Worm (Caenorhabditis elegans): ENCODE data around the gene mkk-4.

Gene mkk-4

DNA sequence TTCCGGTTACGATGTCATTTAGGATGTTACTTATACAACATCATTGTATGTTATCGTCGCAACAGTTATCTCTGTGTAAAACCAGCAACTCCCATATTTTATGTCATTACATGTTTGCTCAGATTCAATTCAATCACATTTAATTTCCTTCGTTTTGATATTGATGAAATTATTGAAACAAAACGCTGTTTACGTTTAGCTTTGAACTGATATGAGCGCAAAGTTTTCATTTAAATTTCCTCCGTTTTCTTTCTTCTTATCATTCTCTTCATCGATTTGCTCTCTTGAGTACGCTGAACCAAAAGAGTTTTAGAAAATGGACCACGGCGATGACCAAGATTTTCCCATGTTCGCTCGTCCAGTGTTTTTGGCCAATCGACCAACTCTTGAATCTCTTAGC, 3.2 kb downstream of the mkk-4 start, which contains the start of gene sek-6:
Gene sek-6, plus strand, starts transcription at position 315 of the 400 bp plus-strand sequence.
- TF ChIP-seq fos-1 (tag; optimal IDR thresholded peaks at IDR 0.05) (peak; percentile 8), nhr-77 (tag; optimal IDR thresholded peaks at IDR 0.05) (no peak)

DNA sequence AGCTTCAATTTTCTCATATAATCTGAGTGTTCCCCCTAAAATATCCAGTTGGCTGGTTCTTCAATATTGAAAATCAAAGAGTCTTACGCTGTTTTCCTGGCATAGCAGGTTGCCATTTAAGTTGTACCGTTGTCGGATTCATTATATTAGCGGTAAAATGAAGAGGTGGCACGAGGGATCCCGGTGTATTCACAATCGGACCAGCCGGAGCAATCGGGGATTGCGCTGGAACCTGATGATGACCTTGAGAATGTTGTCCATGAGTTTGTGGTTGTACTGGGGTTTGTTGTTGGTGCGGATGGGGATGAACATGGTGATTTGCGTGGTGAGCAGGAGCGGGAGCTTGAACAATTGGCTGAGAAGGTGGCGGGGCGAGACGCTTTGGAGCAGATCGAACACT, 16.8 kb downstream of the mkk-4 start:
- TF ChIP-seq snpc-4 (tag; optimal IDR thresholded peaks at IDR 0.05) (no peak), C34F6.9 (tag; optimal IDR thresholded peaks at IDR 0.05) (no peak), blmp-1 (tag; optimal IDR thresholded peaks at IDR 0.05; ENCODE audit: insufficient read depth) (no peak), mbf-1 (tag; optimal IDR thresholded peaks at IDR 0.05) (no peak)

DNA sequence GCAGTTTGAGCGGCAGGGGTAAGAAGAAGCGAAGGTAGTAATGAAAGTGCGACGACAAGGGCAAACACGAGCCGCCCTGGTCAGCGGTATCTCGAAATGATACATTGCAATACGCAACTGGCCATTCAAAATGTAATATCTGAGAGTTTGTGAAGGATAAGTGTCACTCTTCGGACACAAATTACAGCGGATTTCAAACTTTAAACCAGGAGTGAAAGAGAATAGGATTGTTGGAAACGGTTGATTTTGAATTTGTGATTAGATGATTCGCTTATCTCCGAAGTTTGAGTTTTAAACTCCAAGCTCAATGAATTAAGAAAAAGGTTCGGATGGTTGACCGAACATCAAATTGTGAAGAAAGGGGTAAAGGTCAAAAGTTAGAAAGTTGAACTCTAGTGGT, 19.7 kb downstream of the mkk-4 start, which contains the start of gene ZC374.2:
Gene ZC374.2, minus strand, starts transcription at position 101 of the 400 bp plus-strand sequence.
- TF ChIP-seq nhr-12 (tag; optimal IDR thresholded peaks at IDR 0.05) = no peak
- TF ChIP-seq lsy-2 (tag; optimal IDR thresholded peaks at IDR 0.05) = no peak
- TF ChIP-seq R02D3.7 (tag; optimal IDR thresholded peaks at IDR 0.05) = no peak
- TF ChIP-seq ceh-16 (tag; optimal IDR thresholded peaks at IDR 0.05) = no peak
- TF ChIP-seq ama-1 (optimal IDR thresholded peaks at IDR 0.05) = no peak
- TF ChIP-seq nhr-10 (tag; optimal IDR thresholded peaks at IDR 0.05) = no peak
- no peak for TF ChIP-seq ceh-82 (tag; optimal IDR thresholded peaks at IDR 0.05)
- no peak for TF ChIP-seq nhr-6 (tag; optimal IDR thresholded peaks at IDR 0.05)
- no peak for TF ChIP-seq blmp-1 (tag; optimal IDR thresholded peaks at IDR 0.05; ENCODE audit: insufficient read depth)
- TF ChIP-seq lin-39 (tag; optimal IDR thresholded peaks at IDR 0.05) = no peak
- TF ChIP-seq crh-2 (tag; optimal IDR thresholded peaks at IDR 0.05) = no peak
- no peak for TF ChIP-seq C34F6.9 (tag; optimal IDR thresholded peaks at IDR 0.05)

DNA sequence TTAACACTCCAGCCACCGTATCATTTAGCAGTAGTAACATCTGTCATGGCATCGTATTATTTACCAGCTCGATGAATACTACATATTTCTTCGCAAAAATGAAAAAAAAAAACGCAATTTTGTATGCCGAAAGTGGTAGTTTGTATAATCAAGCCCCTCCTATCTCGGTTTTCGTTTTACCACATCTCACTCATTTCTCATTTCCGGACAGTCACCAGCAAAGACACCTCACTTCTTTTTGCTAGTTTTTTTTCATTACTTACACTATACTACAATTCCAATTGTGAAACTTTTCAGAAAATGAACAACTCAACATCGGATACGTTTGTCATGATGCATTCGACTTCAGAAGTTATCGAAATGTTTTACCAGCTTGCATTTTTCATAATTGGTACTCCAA, 21.5 kb downstream of the mkk-4 start, which contains the start of gene gnrr-3:
Gene gnrr-3, plus strand, starts transcription at position 301 of the 400 bp plus-strand sequence.
- TF ChIP-seq C34F6.9 (tag; optimal IDR thresholded peaks at IDR 0.05) (no peak), nhr-129 (tag; optimal IDR thresholded peaks at IDR 0.05) (no peak), unc-39 (tag; optimal IDR thresholded peaks at IDR 0.05) (no peak), lin-13 (GFP tag; optimal IDR thresholded peaks at IDR 0.05) (no peak), ceh-16 (tag; optimal IDR thresholded peaks at IDR 0.05) (no peak), F13H6.1 (tag; optimal IDR thresholded peaks at IDR 0.05) (no peak)

DNA sequence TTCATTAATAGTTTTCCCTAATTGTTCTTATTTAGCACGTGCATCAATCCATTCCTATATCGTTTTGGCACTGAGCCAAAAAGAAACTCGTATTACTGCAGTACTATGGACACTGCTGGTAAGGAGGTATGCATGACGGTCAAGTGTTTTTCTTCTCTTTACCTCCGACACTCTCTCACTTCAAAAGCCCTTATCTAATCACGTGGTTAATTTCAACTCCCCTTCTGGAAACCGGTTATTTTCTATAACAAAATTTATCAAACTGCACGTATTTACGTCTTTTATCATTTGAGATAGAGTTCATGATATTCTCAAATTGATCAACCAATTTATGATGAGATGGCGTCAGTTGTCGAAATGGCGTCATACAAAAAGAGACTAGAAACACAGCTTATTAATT, 24.0 kb downstream of the mkk-4 start:
- no peak for TF ChIP-seq sem-4 (tag; optimal IDR thresholded peaks at IDR 0.05)
- peak; percentile 47 for TF ChIP-seq nhr-129 (tag; optimal IDR thresholded peaks at IDR 0.05)
- TF ChIP-seq ztf-4 (tag; optimal IDR thresholded peaks at IDR 0.05) = no peak
- no peak for TF ChIP-seq nhr-11 (tag; optimal IDR thresholded peaks at IDR 0.05)
- TF ChIP-seq sma-3 (GFP tag; optimal IDR thresholded peaks at IDR 0.05) = peak; percentile 88
- TF ChIP-seq skn-1 (tag; optimal IDR thresholded peaks at IDR 0.05) = peak; percentile 4
- TF ChIP-seq sma-9 (GFP tag; optimal IDR thresholded peaks at IDR 0.05) = peak; percentile 92
- TF ChIP-seq sma-9 (tag; optimal IDR thresholded peaks at IDR 0.05) = no peak
- TF ChIP-seq ztf-1 (GFP tag; conservative IDR thresholded peaks at IDR 0.05) = no peak
- TF ChIP-seq unc-39 (tag; optimal IDR thresholded peaks at IDR 0.05) = no peak
- TF ChIP-seq nhr-12 (tag; optimal IDR thresholded peaks at IDR 0.05) = no peak
- TF ChIP-seq dmd-4 (tag; optimal IDR thresholded peaks at IDR 0.05) = no peak
- TF ChIP-seq lin-11 (tag; optimal IDR thresholded peaks at IDR 0.05) = no peak
- TF ChIP-seq lin-13 (GFP tag; optimal IDR thresholded peaks at IDR 0.05) = no peak
- TF ChIP-seq ceh-16 (tag; optimal IDR thresholded peaks at IDR 0.05) = no peak
- TF ChIP-seq egl-27 (tag; optimal IDR thresholded peaks at IDR 0.05) = no peak
- TF ChIP-seq fos-1 (tag; optimal IDR thresholded peaks at IDR 0.05) = peak; percentile 70
- TF ChIP-seq nhr-21 (tag; optimal IDR thresholded peaks at IDR 0.05) = peak; percentile 59
- TF ChIP-seq lin-39 (tag; optimal IDR thresholded peaks at IDR 0.05) = no peak
- TF ChIP-seq peb-1 (tag; optimal IDR thresholded peaks at IDR 0.05) = no peak
- TF ChIP-seq mab-5 (tag; optimal IDR thresholded peaks at IDR 0.05) = no peak
- TF ChIP-seq Y55F3AM.14 (GFP tag; optimal IDR thresholded peaks at IDR 0.05) = peak; percentile 28
- TF ChIP-seq blmp-1 (tag; optimal IDR thresholded peaks at IDR 0.05; ENCODE audit: insufficient read depth) = peak; percentile 77
- TF ChIP-seq alr-1 (tag; optimal IDR thresholded peaks at IDR 0.05) = no peak
- TF ChIP-seq unc-55 (GFP tag; optimal IDR thresholded peaks at IDR 0.05) = no peak
- peak in 1 of 2 experiments; percentile 44 for TF ChIP-seq mdl-1 (tag; optimal IDR thresholded peaks at IDR 0.05)
- TF ChIP-seq nhr-6 (tag; optimal IDR thresholded peaks at IDR 0.05) = no peak
- peak; percentile 33 for TF ChIP-seq C34F6.9 (tag; optimal IDR thresholded peaks at IDR 0.05)
- TF ChIP-seq nhr-10 (tag; optimal IDR thresholded peaks at IDR 0.05) = no peak
- peak; percentile 76 for TF ChIP-seq crh-2 (tag; optimal IDR thresholded peaks at IDR 0.05)
- peak; percentile 26 for TF ChIP-seq gmeb-1 (tag; optimal IDR thresholded peaks at IDR 0.05)
- no peak for TF ChIP-seq nhr-77 (tag; optimal IDR thresholded peaks at IDR 0.05)
- TF ChIP-seq lsy-2 (tag; optimal IDR thresholded peaks at IDR 0.05) = no peak
- peak; percentile 73 for TF ChIP-seq F13H6.1 (tag; optimal IDR thresholded peaks at IDR 0.05)
- TF ChIP-seq elt-1 (tag; optimal IDR thresholded peaks at IDR 0.05) = no peak
- TF ChIP-seq zag-1 (tag; optimal IDR thresholded peaks at IDR 0.05) = no peak
- no peak for TF ChIP-seq ztf-11 (tag; optimal IDR thresholded peaks at IDR 0.05)
- peak; percentile 72 for TF ChIP-seq nhr-25 (tag; optimal IDR thresholded peaks at IDR 0.05)
